Worm (Caenorhabditis elegans): Measurements from ENCODE around the gene K10D6.4.
A peak's percentile ranks its signal among the peaks of the same experiment; 100 is the strongest.

The K10D6.4 gene

ce11 chrV:11196631-11197258 lies 5.0 kb upstream of the K10D6.4 start:
- no peak for TF ChIP-seq lin-13 (tag; optimal IDR thresholded peaks at IDR 0.05)
- no peak for TF ChIP-seq hlh-1 (tag; optimal IDR thresholded peaks at IDR 0.05)
- no peak for TF ChIP-seq mep-1 (tag; optimal IDR thresholded peaks at IDR 0.05)
- TF ChIP-seq lsy-2 (tag; optimal IDR thresholded peaks at IDR 0.05), result no peak

ce11 chrV:11198094-11198493 lies 3.6 kb upstream of the K10D6.4 start:
- TF ChIP-seq lin-32 (GFP tag; optimal IDR thresholded peaks at IDR 0.05) (no peak), blmp-1 (tag; optimal IDR thresholded peaks at IDR 0.05) (peak; percentile 55)

ce11 chrV:11199497-11199896 lies 2.2 kb upstream of the K10D6.4 start:
- TF ChIP-seq ztf-11 (tag; optimal IDR thresholded peaks at IDR 0.05) (no peak), lin-13 (tag; optimal IDR thresholded peaks at IDR 0.05) (no peak), cnd-1 (tag; optimal IDR thresholded peaks at IDR 0.05) (no peak), sptf-1 (tag; optimal IDR thresholded peaks at IDR 0.05) (no peak), flh-1 (GFP tag; optimal IDR thresholded peaks at IDR 0.05) (no peak), unc-39 (tag; optimal IDR thresholded peaks at IDR 0.05) (no peak), drap-1 (GFP tag; optimal IDR thresholded peaks at IDR 0.05) (no peak), pha-4 (tag; optimal IDR thresholded peaks at IDR 0.05) (no peak), mep-1 (tag; optimal IDR thresholded peaks at IDR 0.05) (no peak), lin-32 (GFP tag; optimal IDR thresholded peaks at IDR 0.05) (no peak), lsy-2 (tag; optimal IDR thresholded peaks at IDR 0.05) (no peak), nhr-76 (tag; optimal IDR thresholded peaks at IDR 0.05) (no peak), ceh-39 (tag; optimal IDR thresholded peaks at IDR 0.05) (no peak), ces-1 (GFP tag; optimal IDR thresholded peaks at IDR 0.05) (no peak), elt-1 (tag; optimal IDR thresholded peaks at IDR 0.05; ENCODE audit: borderline replicate concordance, insufficient read depth) (no peak), ceh-43 (GFP tag; optimal IDR thresholded peaks at IDR 0.05) (no peak), nhr-28 (tag; optimal IDR thresholded peaks at IDR 0.05) (no peak), mls-2 (tag; optimal IDR thresholded peaks at IDR 0.05) (no peak)

- no peak for TF ChIP-seq elt-3 (tag; optimal IDR thresholded peaks at IDR 0.05)
- TF ChIP-seq mab-5 (tag; optimal IDR thresholded peaks at IDR 0.05), result no peak
- TF ChIP-seq lsy-2 (tag; optimal IDR thresholded peaks at IDR 0.05), result no peak
- no peak for TF ChIP-seq ceh-83 (GFP tag; optimal IDR thresholded peaks at IDR 0.05)
- no peak for TF ChIP-seq mep-1 (tag; optimal IDR thresholded peaks at IDR 0.05)
These were observed 1.4 kb upstream of the K10D6.4 start, which contains the start of gene K10D6.3 for ce11 chrV:11200316-11200715. K10D6.3 (plus strand) TSS chrV:11200616.

- TF ChIP-seq mab-5 (tag; optimal IDR thresholded peaks at IDR 0.05) (no peak), drap-1 (GFP tag; optimal IDR thresholded peaks at IDR 0.05) (no peak), lin-13 (tag; optimal IDR thresholded peaks at IDR 0.05) (no peak), snpc-4 (tag; optimal IDR thresholded peaks at IDR 0.05) (no peak)
These were observed 2.7 kb downstream of the K10D6.4 start for ce11 chrV:11204452-11204851.

- TF ChIP-seq zip-8 (tag; optimal IDR thresholded peaks at IDR 0.05) (peak; percentile 93), ceh-43 (GFP tag; optimal IDR thresholded peaks at IDR 0.05) (no peak), nhr-2 (tag; optimal IDR thresholded peaks at IDR 0.05) (peak; percentile 85), nhr-76 (tag; optimal IDR thresholded peaks at IDR 0.05) (no peak)
These were observed 4.7 kb downstream of the K10D6.4 start for ce11 chrV:11206467-11206866.

- TF ChIP-seq ces-1 (GFP tag; optimal IDR thresholded peaks at IDR 0.05) (peak; percentile 19), mab-5 (tag; optimal IDR thresholded peaks at IDR 0.05) (no peak)
These were observed 7.9 kb downstream of the K10D6.4 start for ce11 chrV:11209452-11210188.

Measured in whole organism, mixed stage, embryonic.